Fruit fly (Drosophila melanogaster): Measurements from ENCODE around the gene CG44006.

DNA sequence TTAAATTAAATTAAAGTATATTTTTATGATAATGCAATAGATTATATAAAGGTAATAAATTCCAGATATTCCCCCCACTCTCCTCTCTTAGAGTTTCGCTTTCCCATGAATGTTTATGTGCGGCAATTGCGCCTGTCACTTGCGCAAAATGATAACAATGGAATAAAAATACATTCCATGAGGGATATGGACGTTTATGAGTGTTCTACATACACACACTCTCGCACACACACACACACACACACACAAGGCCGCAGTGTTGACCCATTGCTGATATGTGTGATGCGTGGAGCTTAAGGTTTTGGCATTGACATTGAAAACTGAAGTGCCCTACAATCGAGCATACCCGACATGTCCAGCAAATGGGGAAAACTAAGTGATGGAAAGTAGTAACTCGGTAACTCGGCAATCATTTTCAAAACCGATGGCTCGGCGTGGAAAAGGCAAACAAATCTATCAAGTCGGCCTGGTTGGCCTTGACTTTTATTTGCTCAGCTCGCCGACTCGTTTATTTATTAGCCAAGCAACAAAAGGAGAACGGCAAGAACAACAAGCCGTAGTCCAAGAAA lies 23.3 kb downstream of the CG44006 start:
- TF ChIP-seq CTCF (optimal IDR thresholded peaks at IDR 0.05) (no peak), CG8478 (optimal IDR thresholded peaks at IDR 0.05) (no peak)

All from S2 (cell line).